Worm (Caenorhabditis elegans): ENCODE measurements around the gene T25G12.13.

The T25G12.13 gene

DNA sequence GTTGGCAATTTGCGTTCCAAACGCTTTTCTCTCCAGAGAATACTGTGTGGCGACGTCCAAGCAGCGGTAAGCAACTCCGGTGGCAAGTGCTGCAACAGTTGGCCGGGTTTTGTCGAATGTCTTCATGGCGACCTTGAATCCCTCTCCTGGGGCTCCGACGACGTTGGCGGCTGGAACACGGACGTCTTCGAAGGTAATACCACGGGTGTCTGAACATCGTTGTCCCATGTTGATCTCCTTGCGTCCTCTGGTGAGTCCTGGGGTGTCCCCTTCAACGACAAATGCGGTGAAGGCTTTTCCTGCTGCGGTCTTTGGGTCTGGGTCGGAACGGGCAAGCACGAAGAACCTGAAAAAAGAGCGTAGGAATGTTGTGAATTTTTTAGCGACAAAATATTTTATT, 27.4 kb upstream of the T25G12.13 start:
- TF ChIP-seq aha-1 (tag) (peak; percentile 59), dmd-9 (GFP tag; IDR thresholded peaks at IDR 0.05) (peak; percentile 40; the same call in 1 of the 2 replicates), ZK546.5 (tag; optimal IDR thresholded peaks at IDR 0.05) (no peak), lin-1 (GFP tag; IDR thresholded peaks at IDR 0.05) (no peak), fos-1 (tag; optimal IDR thresholded peaks at IDR 0.05) (no peak), set-16 (GFP tag; IDR thresholded peaks at IDR 0.05) (peak; percentile 61), skn-1 (tag; optimal IDR thresholded peaks at IDR 0.05) (no peak), pha-4 (GFP tag; IDR thresholded peaks at IDR 0.05) (peak; percentile 7; the same call in 1 of the 2 replicates), pha-4 (tag; optimal IDR thresholded peaks at IDR 0.05) (no peak), D1046.2 (GFP tag; IDR thresholded peaks at IDR 0.05) (no peak), F10B5.3 (tag; optimal IDR thresholded peaks at IDR 0.05) (no peak)

DNA sequence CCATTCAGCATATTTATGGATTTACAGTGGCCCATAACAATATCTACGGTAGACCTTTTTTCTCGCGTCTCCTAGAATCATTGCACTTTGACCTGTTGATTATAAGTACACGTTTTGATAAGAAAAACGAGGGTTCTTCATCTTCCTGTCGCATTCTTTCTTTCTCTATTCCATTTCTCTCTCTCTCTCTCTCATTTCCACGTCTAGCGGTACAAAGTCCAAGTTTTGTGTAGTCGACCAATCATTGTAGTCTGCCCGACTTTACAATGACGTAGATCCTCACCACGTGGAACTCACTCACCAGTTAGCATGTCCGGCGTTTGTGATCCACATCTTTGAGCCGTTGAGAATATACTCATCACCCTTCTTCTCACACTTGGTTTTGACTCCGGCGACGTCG, 27.0 kb upstream of the T25G12.13 start:
- peak; percentile 43 for TF ChIP-seq nhr-10 (tag; optimal IDR thresholded peaks at IDR 0.05)
- no peak for TF ChIP-seq arid-1 (GFP tag; conservative IDR thresholded peaks at IDR 0.05)
- TF ChIP-seq ctbp-1 (GFP tag; IDR thresholded peaks at IDR 0.05): no peak
- no peak for TF ChIP-seq ztf-11 (tag; optimal IDR thresholded peaks at IDR 0.05)
- TF ChIP-seq lin-15B (tag; optimal IDR thresholded peaks at IDR 0.05): no peak
- TF ChIP-seq nhr-41 (GFP tag; IDR thresholded peaks at IDR 0.05): no peak
- TF ChIP-seq F44E2.7 (GFP tag; IDR thresholded peaks at IDR 0.05): no peak
- TF ChIP-seq fkh-10 (GFP tag; optimal IDR thresholded peaks at IDR 0.05): no peak
- no peak for TF ChIP-seq F26F4.8 (GFP tag; conservative IDR thresholded peaks at IDR 0.05)
- TF ChIP-seq F10B5.3 (tag; optimal IDR thresholded peaks at IDR 0.05): no peak
- no peak for TF ChIP-seq mxl-2 (GFP tag; conservative IDR thresholded peaks at IDR 0.05)
- no peak for TF ChIP-seq ztf-7 (tag; optimal IDR thresholded peaks at IDR 0.05)
- no peak for TF ChIP-seq zfp-2 (tag; optimal IDR thresholded peaks at IDR 0.05)
- no peak for TF ChIP-seq ces-1 (GFP tag; optimal IDR thresholded peaks at IDR 0.05)
- TF ChIP-seq mdt-29 (GFP tag; IDR thresholded peaks at IDR 0.05): no peak
- TF ChIP-seq daf-19 (GFP tag; conservative IDR thresholded peaks at IDR 0.05): no peak
- no peak for TF ChIP-seq daf-12 (tag; optimal IDR thresholded peaks at IDR 0.05)
- TF ChIP-seq nhr-237 (tag; optimal IDR thresholded peaks at IDR 0.05): no peak
- peak in 1 of 2 experiments; percentile 39 for TF ChIP-seq lsy-2 (tag; optimal IDR thresholded peaks at IDR 0.05)
- no peak for TF ChIP-seq F37D6.2 (tag; optimal IDR thresholded peaks at IDR 0.05)
- TF ChIP-seq zip-2 (tag; optimal IDR thresholded peaks at IDR 0.05): no peak
- TF ChIP-seq pqm-1 (tag; optimal IDR thresholded peaks at IDR 0.05): peak; percentile 50
- TF ChIP-seq ZK337.2 (GFP tag; IDR thresholded peaks at IDR 0.05): no peak
- TF ChIP-seq lin-38 (GFP tag; IDR thresholded peaks at IDR 0.05): no peak
- TF ChIP-seq spr-3 (GFP tag; optimal IDR thresholded peaks at IDR 0.05): no peak
- no peak for TF ChIP-seq R02D3.7 (tag; optimal IDR thresholded peaks at IDR 0.05)
- no peak for TF ChIP-seq ama-1 (optimal IDR thresholded peaks at IDR 0.05)
- no peak for TF ChIP-seq ceh-62 (tag; optimal IDR thresholded peaks at IDR 0.05)
- no peak for TF ChIP-seq dmd-9 (GFP tag; IDR thresholded peaks at IDR 0.05)
- TF ChIP-seq rbr-2 (tag; optimal IDR thresholded peaks at IDR 0.05): no peak
- TF ChIP-seq madf-5 (GFP tag; IDR thresholded peaks at IDR 0.05): no peak
- no peak for TF ChIP-seq egl-43 (GFP tag; IDR thresholded peaks at IDR 0.05)
- no peak for TF ChIP-seq fos-1 (tag; optimal IDR thresholded peaks at IDR 0.05)
- no peak for TF ChIP-seq daf-16 (GFP tag; optimal IDR thresholded peaks at IDR 0.05)
- peak; percentile 43 for TF ChIP-seq daf-16 (tag; optimal IDR thresholded peaks at IDR 0.05)
- no peak for TF ChIP-seq Y105C5A.15 (GFP tag; IDR thresholded peaks at IDR 0.05)
- TF ChIP-seq nhr-42 (GFP tag; IDR thresholded peaks at IDR 0.05): no peak
- TF ChIP-seq nhr-48 (tag; optimal IDR thresholded peaks at IDR 0.05): peak; percentile 4
- peak; percentile 92 for TF ChIP-seq nhr-28 (tag; optimal IDR thresholded peaks at IDR 0.05)
- peak; percentile 63 for TF ChIP-seq hlh-30 (tag; optimal IDR thresholded peaks at IDR 0.05; ENCODE audit: insufficient read depth)
- no peak for TF ChIP-seq ceh-20 (GFP tag; IDR thresholded peaks at IDR 0.05)
- no peak for TF ChIP-seq hmg-1.1 (GFP tag; IDR thresholded peaks at IDR 0.05)
- TF ChIP-seq hif-1 (tag; optimal IDR thresholded peaks at IDR 0.05): no peak
- TF ChIP-seq ceh-82 (tag; optimal IDR thresholded peaks at IDR 0.05): no peak
- TF ChIP-seq zip-11 (GFP tag; IDR thresholded peaks at IDR 0.05): no peak

Measured in whole organism, L4 larva.